Worm (Caenorhabditis elegans): Measurements from ENCODE around the gene serp-1.1.

serp-1.1 gene

DNA sequence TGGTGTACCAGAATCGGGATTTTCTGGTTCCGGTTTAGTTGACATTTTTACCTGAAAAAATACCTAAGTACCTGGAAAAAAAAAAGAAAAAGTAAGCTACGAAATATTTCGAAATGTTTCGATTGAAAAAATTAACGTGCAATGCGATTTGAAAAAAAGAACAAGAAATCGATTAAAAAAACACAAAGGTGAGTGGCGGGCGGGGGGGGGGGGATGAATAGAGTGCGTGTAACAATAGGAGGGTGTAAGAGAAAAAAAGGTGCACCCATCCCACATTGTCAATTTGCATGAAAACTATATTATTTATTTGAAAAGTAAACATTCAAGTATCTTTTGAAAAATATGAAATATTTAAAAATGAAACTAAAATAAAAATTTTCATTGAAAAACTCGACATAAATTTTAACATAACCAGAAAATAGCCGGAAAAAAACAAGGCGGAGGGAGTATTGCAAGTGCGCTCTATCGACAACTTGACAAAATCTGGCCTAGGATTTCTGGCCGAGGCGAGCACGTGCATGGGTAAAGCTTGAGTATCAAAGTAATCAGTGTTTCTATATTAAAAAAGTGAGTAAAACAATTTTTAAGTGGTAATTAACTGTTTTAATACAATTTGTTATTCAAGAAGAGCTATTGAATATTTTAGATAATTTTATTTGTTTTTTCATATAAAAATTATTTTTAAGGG lies 24.6 kb downstream of the serp-1.1 start, which contains the start of the genes csb-1 and F53H4.4 (continued):
- TF ChIP-seq akir-1 (GFP tag; optimal IDR thresholded peaks at IDR 0.05) (no peak), lag-1 (GFP tag; IDR thresholded peaks at IDR 0.05) (no peak), nfya-2 (GFP tag; IDR thresholded peaks at IDR 0.05) (no peak), madf-10 (tag; optimal IDR thresholded peaks at IDR 0.05) (peak; percentile 25), hsf-1 (GFP tag; IDR thresholded peaks at IDR 0.05) (no peak), B0035.1 (tag; optimal IDR thresholded peaks at IDR 0.05) (no peak), tbx-9 (tag; optimal IDR thresholded peaks at IDR 0.05; ENCODE audit: borderline replicate concordance) (no peak), snpc-3.4 (tag; optimal IDR thresholded peaks at IDR 0.05) (no peak), sdz-38 (tag; optimal IDR thresholded peaks at IDR 0.05) (no peak), rec-8 (tag; optimal IDR thresholded peaks at IDR 0.05) (no peak), somi-1 (GFP tag; optimal IDR thresholded peaks at IDR 0.05) (no peak), sptf-2 (GFP tag; optimal IDR thresholded peaks at IDR 0.05) (no peak), K11D2.4 (GFP tag; IDR thresholded peaks at IDR 0.05) (peak; percentile 49; the same call in 1 of the 2 replicates), mxl-1 (tag; optimal IDR thresholded peaks at IDR 0.05) (no peak), ets-4 (GFP tag; optimal IDR thresholded peaks at IDR 0.05) (no peak), rpc-1 (optimal IDR thresholded peaks at IDR 0.05) (no peak), rpc-1 (tag; optimal IDR thresholded peaks at IDR 0.05) (no peak), ceh-79 (tag; optimal IDR thresholded peaks at IDR 0.05) (no peak), D2030.7 (GFP tag; IDR thresholded peaks at IDR 0.05) (no peak), attf-5 (GFP tag; optimal IDR thresholded peaks at IDR 0.05) (peak; percentile 82), K12H6.12 (tag; optimal IDR thresholded peaks at IDR 0.05) (peak; percentile 23), T07F8.4 (tag; optimal IDR thresholded peaks at IDR 0.05) (no peak), F49E8.2 (tag; optimal IDR thresholded peaks at IDR 0.05; ENCODE audit: insufficient read depth) (no peak), let-607 (tag; optimal IDR thresholded peaks at IDR 0.05) (peak in 1 of 2 experiments; percentile 66), hmg-20 (GFP tag; IDR thresholded peaks at IDR 0.05) (no peak), ceh-91 (GFP tag; IDR thresholded peaks at IDR 0.05) (no peak), zfh-2 (GFP tag; conservative IDR thresholded peaks at IDR 0.05) (no peak), F33H1.4 (GFP tag; IDR thresholded peaks at IDR 0.05) (no peak), nhr-120 (GFP tag; IDR thresholded peaks at IDR 0.05) (no peak), pbrm-1 (GFP tag; IDR thresholded peaks at IDR 0.05) (no peak), F10E7.11 (tag; optimal IDR thresholded peaks at IDR 0.05) (no peak), madf-3 (GFP tag; IDR thresholded peaks at IDR 0.05) (no peak), ztf-6 (GFP tag; IDR thresholded peaks at IDR 0.05) (no peak), ekl-4 (GFP tag; IDR thresholded peaks at IDR 0.05) (no peak), hlh-26 (GFP tag; conservative IDR thresholded peaks at IDR 0.05) (no peak), efl-1 (GFP tag; optimal IDR thresholded peaks at IDR 0.05) (no peak), nfyb-1 (GFP tag; IDR thresholded peaks at IDR 0.05) (no peak), rcor-1 (GFP tag; IDR thresholded peaks at IDR 0.05) (no peak), nhr-179 (tag; optimal IDR thresholded peaks at IDR 0.05) (no peak), Y95B8A.8 (GFP tag; IDR thresholded peaks at IDR 0.05) (no peak), Y67H2A.10 (GFP tag; conservative IDR thresholded peaks at IDR 0.05) (no peak), B0261.1 (tag; optimal IDR thresholded peaks at IDR 0.05) (no peak), madf-6 (GFP tag; IDR thresholded peaks at IDR 0.05) (no peak), ztf-18 (tag; optimal IDR thresholded peaks at IDR 0.05) (peak; percentile 47), Y79H2A.3 (GFP tag; conservative IDR thresholded peaks at IDR 0.05) (no peak), F37B4.10 (GFP tag; IDR thresholded peaks at IDR 0.05) (no peak), ccch-3 (GFP tag; optimal IDR thresholded peaks at IDR 0.05) (no peak), mcd-1 (GFP tag; IDR thresholded peaks at IDR 0.05) (peak; percentile 96)

Measured in whole organism, young adult.